Worm (Caenorhabditis elegans): ENCODE data around the gene srh-45.

DNA sequence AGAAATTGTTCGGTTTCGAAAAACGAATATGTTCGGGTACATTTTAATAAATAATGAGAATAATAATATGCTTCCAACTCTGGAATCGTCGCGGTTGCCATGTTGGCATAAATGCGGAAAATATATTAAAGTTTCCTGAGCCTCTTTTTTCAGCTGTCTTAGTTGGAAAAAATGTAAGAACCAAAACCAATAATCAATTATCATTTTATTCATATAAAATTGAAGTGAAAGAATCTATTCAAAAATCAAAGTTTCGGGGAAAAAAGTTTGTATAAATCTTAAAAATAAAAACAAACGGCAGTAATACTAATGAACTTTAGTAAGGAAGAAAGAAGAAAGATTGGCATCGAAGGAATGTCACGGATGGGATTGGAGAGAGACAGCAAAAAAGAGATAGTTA, at the start of gene srh-45:
- TF ChIP-seq nhr-10 (tag; optimal IDR thresholded peaks at IDR 0.05), result no peak
- TF ChIP-seq blmp-1 (tag; optimal IDR thresholded peaks at IDR 0.05; ENCODE audit: insufficient read depth), result no peak
- no peak for TF ChIP-seq ztf-11 (tag; optimal IDR thresholded peaks at IDR 0.05)
- TF ChIP-seq snpc-4 (tag; optimal IDR thresholded peaks at IDR 0.05), result no peak
- no peak for TF ChIP-seq nhr-77 (tag; optimal IDR thresholded peaks at IDR 0.05)
- no peak for TF ChIP-seq nhr-12 (tag; optimal IDR thresholded peaks at IDR 0.05)
- no peak for TF ChIP-seq lsy-2 (tag; optimal IDR thresholded peaks at IDR 0.05)
- no peak for TF ChIP-seq mab-5 (tag; optimal IDR thresholded peaks at IDR 0.05)
- no peak for TF ChIP-seq mdl-1 (tag; optimal IDR thresholded peaks at IDR 0.05)
- no peak for TF ChIP-seq lin-13 (GFP tag; optimal IDR thresholded peaks at IDR 0.05)
- no peak for TF ChIP-seq nhr-23 (tag; optimal IDR thresholded peaks at IDR 0.05)
- TF ChIP-seq aly-2 (tag; optimal IDR thresholded peaks at IDR 0.05), result no peak
- TF ChIP-seq ceh-16 (tag; optimal IDR thresholded peaks at IDR 0.05), result no peak
- TF ChIP-seq skn-1 (tag; optimal IDR thresholded peaks at IDR 0.05), result no peak
